Fruit fly (Drosophila melanogaster) whole organism, adult: ENCODE data around the gene CG13078.

Experiments used
- ovo ChIP-seq: fragments of 200-800 bp; sonication (Bioruptor generic); optimal IDR thresholded peaks from 2 replicates; lab custom pipeline; 2016; ENCODE audit warnings: missing biosample characterization, missing genetic modification characterization
- pad ChIP-seq: fragments of 200-800 bp; sonication (Bioruptor generic); optimal IDR thresholded peaks from 3 replicates; lab custom pipeline; 2017; ENCODE audit warnings: missing biosample characterization, missing genetic modification characterization, mild to moderate bottlenecking, moderate library complexity, missing genetic modification reagents

dm6 chr2L:19540307-19540706 lies 23.4 kb upstream of the CG13078 start, which contains the start of gene CG13081:
- no peak for TF ChIP-seq ovo
- TF ChIP-seq pad (GFP tag; lab: Kevin White, UChicago), result no peak
